Fruit fly (Drosophila melanogaster) whole organism, embryonic: Measurements from ENCODE around the gene CG45488.

Source experiments
- Bdp1 ChIP-seq: fragments of 200-800 bp; sonication (Bioruptor generic); optimal IDR thresholded peaks from 3 replicates; lab custom pipeline; 2016; ENCODE audit warnings: missing biosample characterization, missing genetic modification characterization
- CG10654 ChIP-seq: fragments of 200-800 bp; sonication (Bioruptor generic); optimal IDR thresholded peaks from 2 replicates; lab custom pipeline; 2016; ENCODE audit warnings: missing biosample characterization, missing genetic modification characterization
- CG12155 ChIP-seq: fragments of 200-800 bp; sonication (Bioruptor generic); optimal IDR thresholded peaks from 3 replicates; lab custom pipeline; 2016; ENCODE audit warnings: missing biosample characterization, missing genetic modification characterization
- CG12219 ChIP-seq: fragments of 200-800 bp; sonication (Bioruptor generic); optimal IDR thresholded peaks from 3 replicates; lab custom pipeline; 2018; ENCODE audit warnings: missing biosample characterization, mild to moderate bottlenecking, missing genetic modification characterization
- CG12769 ChIP-seq: fragments of 200-800 bp; sonication (Bioruptor generic); optimal IDR thresholded peaks from 2 replicates; lab custom pipeline; 2019; ENCODE audit warnings: missing biosample characterization, mild to moderate bottlenecking, missing genetic modification characterization, moderate library complexity
- CG12942 ChIP-seq: fragments of 200-800 bp; sonication (Bioruptor generic); optimal IDR thresholded peaks from 3 replicates; lab custom pipeline; 2016; ENCODE audit warnings: missing biosample characterization, missing genetic modification characterization
- CG14965 ChIP-seq: fragments of 200-800 bp; sonication (Bioruptor generic); optimal IDR thresholded peaks from 2 replicates; lab custom pipeline; 2016; ENCODE audit warnings: missing biosample characterization, missing genetic modification characterization, borderline replicate concordance
- CG15011 ChIP-seq: fragments of 200-800 bp; sonication (Bioruptor generic); optimal IDR thresholded peaks from 3 replicates; lab custom pipeline; 2018; ENCODE audit warnings: missing biosample characterization, mild to moderate bottlenecking, missing genetic modification characterization
- CG16813 ChIP-seq: fragments of 200-800 bp; sonication (Bioruptor generic); IDR thresholded peaks from 3 replicates; pipeline ENCODE4 v1.3.6; 2022; ENCODE audit warnings: missing biosample characterization, missing genetic modification characterization; ENCODE audit not compliant: partially characterized antibody
- CG17361 ChIP-seq: fragments of 200-800 bp; sonication (Bioruptor generic); IDR thresholded peaks from 3 replicates; pipeline ENCODE4 v1.3.6; 2022; ENCODE audit warnings: missing biosample characterization, missing genetic modification characterization
- CG17568 ChIP-seq: fragments of 200-800 bp; sonication (Bioruptor generic); optimal IDR thresholded peaks from 2 replicates; lab custom pipeline; 2018; ENCODE audit warnings: missing biosample characterization, mild to moderate bottlenecking, missing genetic modification characterization, moderate library complexity
- CG33557 ChIP-seq: fragments of 200-800 bp; sonication (Bioruptor generic); optimal IDR thresholded peaks from 2 replicates; lab custom pipeline; 2019; ENCODE audit warnings: missing biosample characterization, mild to moderate bottlenecking, missing genetic modification characterization, moderate library complexity
- CG42726 ChIP-seq: fragments of 200-800 bp; sonication (Bioruptor generic); IDR thresholded peaks from 2 replicates; pipeline ENCODE4 v1.3.6; 2022; ENCODE audit warnings: missing biosample characterization, missing genetic modification characterization; ENCODE audit not compliant: partially characterized antibody
- CG6854 ChIP-seq: fragments of 200-800 bp; sonication (Bioruptor generic); optimal IDR thresholded peaks from 3 replicates; lab custom pipeline; 2017; ENCODE audit warnings: missing biosample characterization, mild to moderate bottlenecking, missing genetic modification characterization
- CHES-1-like ChIP-seq: fragments of 200-800 bp; sonication (Bioruptor generic); optimal IDR thresholded peaks from 2 replicates; lab custom pipeline; 2016; ENCODE audit warnings: missing biosample characterization, missing genetic modification characterization
- CkIIα-i1 ChIP-seq: fragments of 200-800 bp; sonication (Bioruptor generic); IDR thresholded peaks from 2 replicates; pipeline ENCODE4 v1.3.6; 2022; ENCODE audit warnings: missing biosample characterization, missing genetic modification characterization
- D ChIP-seq, 2 experiments: fragments of 200-800 bp in 1 of 2; fragments of >200 bp in 1 of 2; sonication (Bioruptor generic) in 1 of 2; optimal IDR thresholded peaks; 2 replicates in 1 of 2; 3 replicates in 1 of 2; lab custom pipeline; 2017; ENCODE audit warnings: mild to moderate bottlenecking in 1 of 2, missing biosample characterization in 1 of 2, missing genetic modification characterization in 1 of 2, missing genetic modification reagents in 1 of 2
- Fer1 ChIP-seq: fragments of 200-800 bp; sonication (Bioruptor generic); optimal IDR thresholded peaks from 2 replicates; lab custom pipeline; 2017; ENCODE audit warnings: missing biosample characterization, mild to moderate bottlenecking, missing genetic modification characterization
- HHEX ChIP-seq: fragments of 200-800 bp; sonication (Bioruptor generic); optimal IDR thresholded peaks from 3 replicates; lab custom pipeline; 2017; ENCODE audit warnings: missing biosample characterization, mild to moderate bottlenecking, missing genetic modification characterization, missing genetic modification reagents
- HLHmδ ChIP-seq: fragments of 200-800 bp; sonication (Bioruptor generic); optimal IDR thresholded peaks from 2 replicates; lab custom pipeline; 2018; ENCODE audit warnings: missing biosample characterization, mild to moderate bottlenecking, missing genetic modification characterization, moderate library complexity
- Hmr ChIP-seq: fragments of 200-800 bp; sonication (Bioruptor generic); optimal IDR thresholded peaks from 3 replicates; lab custom pipeline; 2017; ENCODE audit warnings: mild to moderate bottlenecking, missing biosample characterization, missing genetic modification reagents, missing genetic modification characterization
- Hr51 ChIP-seq, 2 experiments: fragments of 200-800 bp; sonication (Bioruptor generic); optimal IDR thresholded peaks; 2 replicates in 1 of 2; 3 replicates in 1 of 2; lab custom pipeline; 2016 to 2018; ENCODE audit warnings: missing biosample characterization in 2 of 2, missing genetic modification characterization in 2 of 2, mild to moderate bottlenecking in 1 of 2, moderate library complexity in 1 of 2
- Hr78 ChIP-seq, 2 experiments: fragments of 200-800 bp in 1 of 2; fragments of >200 bp in 1 of 2; sonication (Bioruptor generic) in 1 of 2; optimal IDR thresholded peaks; 2 replicates each; lab custom pipeline; 2017 to 2019; ENCODE audit warnings: missing biosample characterization in 2 of 2, missing genetic modification characterization in 2 of 2, mild to moderate bottlenecking in 1 of 2, moderate library complexity in 1 of 2
- MESR4 ChIP-seq: fragments of 200-800 bp; sonication (Bioruptor generic); optimal IDR thresholded peaks from 2 replicates; lab custom pipeline; 2018; ENCODE audit warnings: missing biosample characterization, mild to moderate bottlenecking, missing genetic modification characterization, moderate library complexity
- Rfx ChIP-seq: fragments of 200-800 bp; sonication (Bioruptor generic); IDR thresholded peaks from 2 replicates; pipeline ENCODE4 v1.3.6; 2022; ENCODE audit warnings: missing biosample characterization, missing genetic modification characterization
- Sin3A ChIP-seq: fragments of >200 bp; optimal IDR thresholded peaks from 2 replicates; lab custom pipeline; 2018
- Sox102F ChIP-seq: fragments of 200-800 bp; sonication (Bioruptor generic); optimal IDR thresholded peaks from 2 replicates; lab custom pipeline; 2018; ENCODE audit warnings: missing biosample characterization, mild to moderate bottlenecking, missing genetic modification characterization, moderate library complexity
- ci ChIP-seq: fragments of 200-800 bp; sonication (Bioruptor generic); IDR thresholded peaks from 3 replicates; pipeline ENCODE4 v1.3.6; 2022; ENCODE audit warnings: missing biosample characterization, missing genetic modification characterization
- da ChIP-seq: fragments of 200-800 bp; sonication (Bioruptor generic); optimal IDR thresholded peaks from 2 replicates; lab custom pipeline; 2016; ENCODE audit warnings: missing biosample characterization, missing genetic modification characterization
- danr ChIP-seq: fragments of 200-800 bp; sonication (Bioruptor generic); IDR thresholded peaks from 2 replicates; pipeline ENCODE4 v1.3.6; 2022; ENCODE audit warnings: missing biosample characterization, missing genetic modification characterization
- dmrt99B ChIP-seq: fragments of 200-800 bp; sonication (Bioruptor generic); optimal IDR thresholded peaks from 2 replicates; lab custom pipeline; 2018; ENCODE audit warnings: missing biosample characterization, mild to moderate bottlenecking, missing genetic modification characterization, moderate library complexity
- ems ChIP-seq: fragments of 200-800 bp; sonication (Bioruptor generic); optimal IDR thresholded peaks from 3 replicates; lab custom pipeline; 2016; ENCODE audit warnings: missing biosample characterization, missing genetic modification characterization
- eve ChIP-seq, 2 experiments: fragments of >200 bp; optimal IDR thresholded peaks; 2 replicates each; lab custom pipeline; 2017; ENCODE audit warnings: missing biosample characterization in 2 of 2, missing genetic modification characterization in 2 of 2
- gem ChIP-seq: fragments of 200-800 bp; sonication (Bioruptor generic); optimal IDR thresholded peaks from 2 replicates; lab custom pipeline; 2019; ENCODE audit warnings: missing biosample characterization, mild to moderate bottlenecking, missing genetic modification characterization, moderate library complexity
- gfzf ChIP-seq: fragments of 200-800 bp; sonication (Bioruptor generic); optimal IDR thresholded peaks from 2 replicates; lab custom pipeline; 2016; ENCODE audit warnings: missing biosample characterization, mild to moderate bottlenecking, missing genetic modification characterization, moderate library complexity
- jumu ChIP-seq: fragments of 200-800 bp; sonication (Bioruptor generic); optimal IDR thresholded peaks from 3 replicates; lab custom pipeline; 2016; ENCODE audit warnings: missing biosample characterization, missing genetic modification characterization
- mld ChIP-seq: fragments of 200-800 bp; sonication (Bioruptor generic); IDR thresholded peaks from 3 replicates; pipeline ENCODE4 v1.3.6; 2022; ENCODE audit warnings: missing biosample characterization, missing genetic modification characterization; ENCODE audit not compliant: partially characterized antibody
- nmo ChIP-seq: fragments of 200-800 bp; sonication (Bioruptor generic); optimal IDR thresholded peaks from 2 replicates; lab custom pipeline; 2018; ENCODE audit warnings: missing biosample characterization, mild to moderate bottlenecking, missing genetic modification characterization, moderate library complexity
- pho ChIP-seq: fragments of 200-800 bp; sonication (Bioruptor generic); optimal IDR thresholded peaks from 2 replicates; lab custom pipeline; 2016; ENCODE audit warnings: missing biosample characterization, missing genetic modification characterization
- pita ChIP-seq: fragments of 200-800 bp; sonication (Bioruptor generic); optimal IDR thresholded peaks from 2 replicates; lab custom pipeline; 2017; ENCODE audit warnings: missing biosample characterization, mild to moderate bottlenecking, missing genetic modification characterization
- pros ChIP-seq: fragments of 200-800 bp; sonication (Bioruptor generic); optimal IDR thresholded peaks from 3 replicates; lab custom pipeline; 2019; ENCODE audit warnings: missing biosample characterization, mild to moderate bottlenecking, missing genetic modification characterization, moderate library complexity
- salm ChIP-seq: fragments of 200-800 bp; sonication (Bioruptor generic); optimal IDR thresholded peaks from 2 replicates; lab custom pipeline; 2018; ENCODE audit warnings: missing biosample characterization, mild to moderate bottlenecking, missing genetic modification characterization
- sc ChIP-seq, 3 experiments: fragments of >200 bp in 2 of 3; fragments of 200-800 bp in 1 of 3; sonication (Bioruptor generic) in 1 of 3; optimal IDR thresholded peaks; 2 replicates in 2 of 3; 3 replicates in 1 of 3; lab custom pipeline; 2017; ENCODE audit warnings: mild to moderate bottlenecking in 1 of 3, missing biosample characterization in 1 of 3, missing genetic modification characterization in 1 of 3, missing genetic modification reagents in 1 of 3
- schlank ChIP-seq: fragments of 200-800 bp; sonication (Bioruptor generic); optimal IDR thresholded peaks from 2 replicates; lab custom pipeline; 2018; ENCODE audit warnings: missing biosample characterization, mild to moderate bottlenecking, missing genetic modification characterization
- slou ChIP-seq: fragments of 200-800 bp; sonication (Bioruptor generic); optimal IDR thresholded peaks from 3 replicates; lab custom pipeline; 2016; ENCODE audit warnings: missing biosample characterization, missing genetic modification characterization
- sr ChIP-seq: fragments of 200-800 bp; sonication (Bioruptor generic); IDR thresholded peaks from 3 replicates; pipeline ENCODE4 v1.3.6; 2022; ENCODE audit warnings: missing biosample characterization, missing genetic modification characterization
- tin ChIP-seq: fragments of 200-800 bp; sonication (Bioruptor generic); optimal IDR thresholded peaks from 3 replicates; lab custom pipeline; 2016; ENCODE audit warnings: missing biosample characterization, missing genetic modification characterization
- twi ChIP-seq: fragments of 200-800 bp; optimal IDR thresholded peaks from 2 replicates; lab custom pipeline; 2019; ENCODE audit warnings: missing biosample characterization, mild to moderate bottlenecking, missing genetic modification characterization, moderate library complexity
- zf30C ChIP-seq: fragments of 200-800 bp; sonication (Bioruptor generic); optimal IDR thresholded peaks from 3 replicates; lab custom pipeline; 2018; ENCODE audit warnings: missing biosample characterization, mild to moderate bottlenecking, missing genetic modification characterization

Gene CG45488

dm6 chrX:19884204-19884603 is 36.0 kb downstream of the CG45488 start (continued):
- peak; percentile 62 for TF ChIP-seq gem (tag; lab: Kevin White, UChicago)
- TF ChIP-seq CG14965 (GFP tag; lab: Kevin White, UChicago) = no peak
- no peak for TF ChIP-seq ems (GFP tag; lab: Kevin White, UChicago)
- TF ChIP-seq HHEX (GFP tag; lab: Kevin White, UChicago) = no peak
- TF ChIP-seq Sox102F (GFP tag; lab: Kevin White, UChicago) = peak; percentile 49
- no peak for TF ChIP-seq Rfx (GFP tag; lab: Robert Waterston, UW)
- TF ChIP-seq CG12219 (GFP tag; lab: Kevin White, UChicago) = no peak
- no peak for TF ChIP-seq sc (optimal IDR thresholded peaks at IDR 0.05; lab: Kevin White, UChicago)
- TF ChIP-seq sc (GFP tag; optimal IDR thresholded peaks at IDR 0.05; lab: Kevin White, UChicago) = no peak
- TF ChIP-seq Sin3A (lab: Kevin White, UChicago) = no peak
- no peak for TF ChIP-seq CG6854 (GFP tag; lab: Kevin White, UChicago)
- no peak for TF ChIP-seq Hr78 (GFP tag; optimal IDR thresholded peaks at IDR 0.05; lab: Kevin White, UChicago)
- TF ChIP-seq Hmr (GFP tag; lab: Kevin White, UChicago) = peak; percentile 7
- no peak for TF ChIP-seq CG16813 (GFP tag; lab: Robert Waterston, UW)
- no peak for TF ChIP-seq CG42726 (GFP tag; lab: Robert Waterston, UW)
- no peak for TF ChIP-seq CHES-1-like (GFP tag; lab: Kevin White, UChicago)
- TF ChIP-seq CG10654 (GFP tag; lab: Kevin White, UChicago) = no peak
- TF ChIP-seq ci (GFP tag; lab: Robert Waterston, UW) = 0 out of 3 replicates have a peak, but pooled peaks have one; percentile 17
- TF ChIP-seq mld (GFP tag; lab: Robert Waterston, UW) = no peak
- TF ChIP-seq CG15011 (GFP tag; lab: Kevin White, UChicago) = no peak
- no peak for TF ChIP-seq da
- TF ChIP-seq dmrt99B (tag; lab: Kevin White, UChicago) = peak; percentile 54
- TF ChIP-seq Bdp1 (GFP tag; lab: Kevin White, UChicago) = no peak
- no peak for TF ChIP-seq slou (GFP tag; lab: Kevin White, UChicago)
- TF ChIP-seq jumu (GFP tag; lab: Kevin White, UChicago) = no peak
- no peak for TF ChIP-seq twi
- TF ChIP-seq HLHmδ = no peak
- TF ChIP-seq CG12942 (GFP tag; lab: Kevin White, UChicago) = no peak
- TF ChIP-seq D (optimal IDR thresholded peaks at IDR 0.05; lab: Kevin White, UChicago) = no peak
- TF ChIP-seq D (GFP tag; optimal IDR thresholded peaks at IDR 0.05; lab: Kevin White, UChicago) = peak; percentile 28
- no peak for TF ChIP-seq CG33557 (GFP tag; lab: Kevin White, UChicago)
- TF ChIP-seq MESR4 (GFP tag; lab: Kevin White, UChicago) = no peak
- no peak for TF ChIP-seq CkIIα-i1 (GFP tag; lab: Robert Waterston, UW)
- no peak for TF ChIP-seq gfzf (GFP tag; lab: Kevin White, UChicago)
- TF ChIP-seq eve (GFP tag; optimal IDR thresholded peaks at IDR 0.05; lab: Kevin White, UChicago) = peak in 1 of 2 experiments; percentile 72
- no peak for TF ChIP-seq CG17568 (GFP tag; lab: Kevin White, UChicago)
- TF ChIP-seq schlank (tag; lab: Kevin White, UChicago) = no peak
- TF ChIP-seq Fer1 (GFP tag; lab: Kevin White, UChicago) = no peak
- TF ChIP-seq CG17361 (GFP tag; lab: Robert Waterston, UW) = peak; percentile 63; the same call in 2 of the 3 replicates
- TF ChIP-seq sr (GFP tag; lab: Robert Waterston, UW) = no peak
- TF ChIP-seq zf30C (GFP tag; lab: Kevin White, UChicago) = peak; percentile 9
- TF ChIP-seq pita = no peak
- TF ChIP-seq nmo = peak; percentile 34
- no peak for TF ChIP-seq pho (GFP tag; lab: Kevin White, UChicago)
- TF ChIP-seq CG12769 (tag; lab: Kevin White, UChicago) = peak; percentile 5
- peak in 1 of 2 experiments; percentile 22 for TF ChIP-seq Hr51 (GFP tag; optimal IDR thresholded peaks at IDR 0.05; lab: Kevin White, UChicago)
- no peak for TF ChIP-seq danr (GFP tag; lab: Robert Waterston, UW)
- peak; percentile 6 for TF ChIP-seq tin
- TF ChIP-seq CG12155 (GFP tag; lab: Kevin White, UChicago) = no peak
- TF ChIP-seq salm (tag; lab: Kevin White, UChicago) = no peak
- TF ChIP-seq pros (GFP tag; lab: Kevin White, UChicago) = no peak
